Fruit fly (Drosophila melanogaster) whole organism, pupa: Measurements from ENCODE around the gene bcn92.

Experiments
- CG12605 ChIP-seq: fragments of 200-800 bp; sonication (Bioruptor generic); IDR thresholded peaks from 2 replicates; pipeline ENCODE4 v1.3.6; 2022; ENCODE audit warnings: missing biosample characterization, missing genetic modification characterization
- CG13204 ChIP-seq: fragments of 200-800 bp; sonication (Bioruptor generic); optimal IDR thresholded peaks from 2 replicates; lab custom pipeline; 2018; ENCODE audit warnings: missing biosample characterization, mild to moderate bottlenecking, missing genetic modification characterization, moderate library complexity
- CG15710 ChIP-seq: fragments of 200-800 bp; sonication (Bioruptor generic); optimal IDR thresholded peaks from 2 replicates; lab custom pipeline; 2018; ENCODE audit warnings: missing biosample characterization, mild to moderate bottlenecking, missing genetic modification characterization, moderate library complexity
- CG34367 ChIP-seq: fragments of 200-800 bp; sonication (Bioruptor generic); optimal IDR thresholded peaks from 2 replicates; lab custom pipeline; 2018; ENCODE audit warnings: missing biosample characterization, mild to moderate bottlenecking, missing genetic modification characterization
- CG8159 ChIP-seq: fragments of 200-800 bp; sonication (Bioruptor generic); optimal IDR thresholded peaks from 3 replicates; lab custom pipeline; 2018; ENCODE audit warnings: missing biosample characterization, mild to moderate bottlenecking, missing genetic modification characterization, moderate library complexity
- CG8301 ChIP-seq: fragments of 200-800 bp; sonication (Bioruptor generic); optimal IDR thresholded peaks from 2 replicates; lab custom pipeline; 2018; ENCODE audit warnings: missing biosample characterization, mild to moderate bottlenecking, missing genetic modification characterization
- CG9948 ChIP-seq: fragments of 200-800 bp; sonication (Bioruptor generic); optimal IDR thresholded peaks from 2 replicates; lab custom pipeline; 2018; ENCODE audit warnings: missing biosample characterization, mild to moderate bottlenecking, missing genetic modification characterization, moderate library complexity
- EcR ChIP-seq: fragments of 200-800 bp; sonication (Bioruptor generic); optimal IDR thresholded peaks from 3 replicates; lab custom pipeline; 2019; ENCODE audit warnings: missing biosample characterization, missing genetic modification characterization, mild to moderate bottlenecking, moderate library complexity, missing genetic modification reagents
- Ets98B ChIP-seq: fragments of 200-800 bp; sonication (Bioruptor generic); IDR thresholded peaks from 2 replicates; pipeline ENCODE4 v1.3.6; 2022; ENCODE audit warnings: missing biosample characterization, missing genetic modification characterization
- Pif1A ChIP-seq: fragments of 200-800 bp; sonication (Bioruptor generic); optimal IDR thresholded peaks from 3 replicates; lab custom pipeline; 2016; ENCODE audit warnings: missing biosample characterization, missing genetic modification characterization
- Pif1B ChIP-seq: fragments of 200-800 bp; sonication (Bioruptor generic); optimal IDR thresholded peaks from 3 replicates; lab custom pipeline; 2016; ENCODE audit warnings: missing biosample characterization, missing genetic modification characterization
- Snoo ChIP-seq: fragments of 200-800 bp; sonication (Bioruptor generic); optimal IDR thresholded peaks from 3 replicates; lab custom pipeline; 2017; ENCODE audit warnings: missing biosample characterization, mild to moderate bottlenecking, missing genetic modification characterization, inconsistent platforms

DNA sequence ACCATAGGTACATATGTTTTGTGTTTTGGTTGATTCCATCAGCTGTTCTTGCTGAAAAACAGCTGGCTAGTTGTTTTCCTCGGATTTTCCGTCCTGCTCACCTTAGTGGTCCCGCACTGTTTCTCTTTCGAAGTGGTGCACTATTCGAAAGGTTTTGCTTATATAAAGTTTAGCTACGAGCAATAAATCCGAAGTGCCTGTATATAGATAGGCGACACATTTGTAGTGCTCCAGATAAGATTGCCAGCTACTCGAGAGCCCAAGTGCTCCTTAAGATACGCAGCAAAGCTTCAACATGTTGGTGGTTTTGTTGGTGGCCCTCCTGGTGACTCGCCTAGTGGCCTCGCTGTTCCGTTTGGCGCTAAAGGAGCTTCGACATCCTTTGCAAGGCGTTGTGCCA is 29.4 kb upstream of the bcn92 start, which contains the start of gene Cyp4ae1:
- TF ChIP-seq CG8159 (tag; lab: Kevin White, UChicago) (no peak), EcR (GFP tag; lab: Kevin White, UChicago) (no peak), CG9948 (tag; lab: Kevin White, UChicago) (no peak), Snoo (tag; lab: Kevin White, UChicago) (no peak), CG13204 (no peak), Pif1A (GFP tag; lab: Kevin White, UChicago) (no peak), CG15710 (tag; lab: Kevin White, UChicago) (no peak), CG34367 (tag; lab: Kevin White, UChicago) (no peak), Ets98B (GFP tag; lab: Robert Waterston, UW) (no peak), CG12605 (GFP tag; lab: Robert Waterston, UW) (no peak), Pif1B (GFP tag; lab: Kevin White, UChicago) (no peak), CG8301 (tag; lab: Kevin White, UChicago) (no peak)
